ENCODE assay signal across 5 fruit fly cellular contexts in genomic region chrX:13345327-13345726, dm6.
TF ChIP-seq lines count a peak whose summit lies in the region.

No protein-coding gene starts in this region.

- TF ChIP-seq CTCF in whole organism, embryonic (GFP tag; optimal IDR thresholded peaks at IDR 0.05; lab: Kevin White, UChicago): no peak

TF ChIP-seq in whole organism, adult, 20 proteins besides CTCF, POLR2A, EP300 and RAD21 (continues in another document):
- no peak for TF ChIP-seq CG5204 (GFP tag; optimal IDR thresholded peaks at IDR 0.05; lab: Kevin White, UChicago)
- peak; percentile 4 for TF ChIP-seq tj (GFP tag; optimal IDR thresholded peaks at IDR 0.05; lab: Kevin White, UChicago)
- no peak for TF ChIP-seq cic (GFP tag; optimal IDR thresholded peaks at IDR 0.05; lab: Kevin White, UChicago)
- peak; percentile 25 for TF ChIP-seq CG7101 (tag; optimal IDR thresholded peaks at IDR 0.05; lab: Kevin White, UChicago)
- peak; percentile 44 for TF ChIP-seq CG12768 (GFP tag; optimal IDR thresholded peaks at IDR 0.05; lab: Kevin White, UChicago)
- no peak for TF ChIP-seq Crg-1 (GFP tag; optimal IDR thresholded peaks at IDR 0.05; lab: Kevin White, UChicago)
- TF ChIP-seq Mnt (GFP tag; optimal IDR thresholded peaks at IDR 0.05; lab: Kevin White, UChicago): no peak
- TF ChIP-seq cnc (optimal IDR thresholded peaks at IDR 0.05; lab: Kevin White, UChicago): no peak
- no peak for TF ChIP-seq toe (GFP tag; optimal IDR thresholded peaks at IDR 0.05; lab: Kevin White, UChicago)
- no peak for TF ChIP-seq ovo (GFP tag; optimal IDR thresholded peaks at IDR 0.05; lab: Kevin White, UChicago)
- TF ChIP-seq Hr96 (GFP tag; optimal IDR thresholded peaks at IDR 0.05; lab: Kevin White, UChicago): no peak
- no peak for TF ChIP-seq CG1620 (GFP tag; optimal IDR thresholded peaks at IDR 0.05; lab: Kevin White, UChicago)
- peak; percentile 17 for TF ChIP-seq CG11617 (GFP tag; optimal IDR thresholded peaks at IDR 0.05; lab: Kevin White, UChicago)
- TF ChIP-seq kay (GFP tag; lab: Kevin White, UChicago; ENCODE audit: borderline replicate concordance): no peak
- TF ChIP-seq CG7045 (GFP tag; optimal IDR thresholded peaks at IDR 0.05; lab: Kevin White, UChicago): peak; percentile 47
- peak; percentile 38 for TF ChIP-seq CG33017 (tag; optimal IDR thresholded peaks at IDR 0.05; lab: Kevin White, UChicago)
- TF ChIP-seq bab1 (GFP tag; optimal IDR thresholded peaks at IDR 0.05; lab: Kevin White, UChicago): no peak
- TF ChIP-seq Clk (GFP tag; optimal IDR thresholded peaks at IDR 0.05; lab: Kevin White, UChicago): no peak
- peak; percentile 20 for TF ChIP-seq CG14711 (tag; optimal IDR thresholded peaks at IDR 0.05; lab: Kevin White, UChicago)

TF ChIP-seq in whole organism, embryonic, 481 proteins besides CTCF, POLR2A, EP300 and RAD21 (continues in another document):
- no peak for TF ChIP-seq cas (GFP tag; IDR thresholded peaks at IDR 0.05; lab: Robert Waterston, UW)
- TF ChIP-seq mld (GFP tag; IDR thresholded peaks at IDR 0.05; lab: Robert Waterston, UW; ENCODE audit: partially characterized antibody): no peak
- no peak for TF ChIP-seq ATbp (GFP tag; optimal IDR thresholded peaks at IDR 0.05; lab: Kevin White, UChicago)
- no peak for TF ChIP-seq CG2199 (GFP tag; IDR thresholded peaks at IDR 0.05; lab: Robert Waterston, UW)
- no peak for TF ChIP-seq cg (GFP tag; optimal IDR thresholded peaks at IDR 0.05; lab: Kevin White, UChicago)
- TF ChIP-seq CG33213 (GFP tag; optimal IDR thresholded peaks at IDR 0.05; lab: Kevin White, UChicago): no peak
- TF ChIP-seq CG14860 (GFP tag; IDR thresholded peaks at IDR 0.05; lab: Robert Waterston, UW; ENCODE audit: partially characterized antibody): 0 out of 3 replicates have a peak, but pooled peaks have one; percentile 20
- no peak for TF ChIP-seq bsh (GFP tag; optimal IDR thresholded peaks at IDR 0.05; lab: Kevin White, UChicago)
- TF ChIP-seq Doc3 (GFP tag; IDR thresholded peaks at IDR 0.05; lab: Robert Waterston, UW; ENCODE audit: partially characterized antibody): no peak
- TF ChIP-seq C15 (GFP tag; IDR thresholded peaks at IDR 0.05; lab: Robert Waterston, UW): no peak
- peak; percentile 3 for TF ChIP-seq CG3281 (GFP tag; optimal IDR thresholded peaks at IDR 0.05; lab: Kevin White, UChicago)
- TF ChIP-seq pho (GFP tag; optimal IDR thresholded peaks at IDR 0.05; lab: Kevin White, UChicago): no peak
- no peak for TF ChIP-seq knrl (GFP tag; IDR thresholded peaks at IDR 0.05; lab: Robert Waterston, UW; ENCODE audit: partially characterized antibody)
- TF ChIP-seq CG2678 (tag; optimal IDR thresholded peaks at IDR 0.05; lab: Kevin White, UChicago): peak; percentile 25
- no peak for TF ChIP-seq pan (optimal IDR thresholded peaks at IDR 0.05; lab: Kevin White, UChicago)
- no peak for TF ChIP-seq pan (GFP tag; optimal IDR thresholded peaks at IDR 0.05 in 1 of 2, IDR thresholded peaks at IDR 0.05 in 1 of 2)
- TF ChIP-seq kni (GFP tag; optimal IDR thresholded peaks at IDR 0.05; lab: Kevin White, UChicago): no peak
- TF ChIP-seq CG7786 (GFP tag; optimal IDR thresholded peaks at IDR 0.05; lab: Kevin White, UChicago): no peak

TF ChIP-seq in whole organism, prepupa, 60 proteins besides CTCF, POLR2A, EP300 and RAD21 (continues in another document):
- TF ChIP-seq CG6276 (GFP tag; optimal IDR thresholded peaks at IDR 0.05; lab: Kevin White, UChicago): peak; percentile 41
- no peak for TF ChIP-seq salr (GFP tag; optimal IDR thresholded peaks at IDR 0.05; lab: Kevin White, UChicago)
- peak; percentile 28 for TF ChIP-seq OdsH (GFP tag; optimal IDR thresholded peaks at IDR 0.05; lab: Kevin White, UChicago)
- TF ChIP-seq acj6 (GFP tag; optimal IDR thresholded peaks at IDR 0.05; lab: Kevin White, UChicago): peak; percentile 37
- TF ChIP-seq CG7368 (GFP tag; optimal IDR thresholded peaks at IDR 0.05; lab: Kevin White, UChicago): no peak
- peak; percentile 20 for TF ChIP-seq CG10669 (GFP tag; optimal IDR thresholded peaks at IDR 0.05; lab: Kevin White, UChicago)
- peak; percentile 27 for TF ChIP-seq CG4318 (GFP tag; optimal IDR thresholded peaks at IDR 0.05; lab: Kevin White, UChicago)
- TF ChIP-seq CG3032 (tag; optimal IDR thresholded peaks at IDR 0.05; lab: Kevin White, UChicago): peak; percentile 61
- TF ChIP-seq Eip75B (GFP tag; optimal IDR thresholded peaks at IDR 0.05; lab: Kevin White, UChicago): no peak
- no peak for TF ChIP-seq Eip93F (GFP tag; optimal IDR thresholded peaks at IDR 0.05; lab: Kevin White, UChicago)
- no peak for TF ChIP-seq Blimp-1 (GFP tag; optimal IDR thresholded peaks at IDR 0.05; lab: Kevin White, UChicago)
- TF ChIP-seq CG3919 (GFP tag; optimal IDR thresholded peaks at IDR 0.05; lab: Kevin White, UChicago): no peak
- no peak for TF ChIP-seq cyc (GFP tag; optimal IDR thresholded peaks at IDR 0.05; lab: Kevin White, UChicago)
- TF ChIP-seq CG9139 (GFP tag; optimal IDR thresholded peaks at IDR 0.05; lab: Kevin White, UChicago): peak; percentile 15
- TF ChIP-seq CG32006 (GFP tag; optimal IDR thresholded peaks at IDR 0.05; lab: Kevin White, UChicago): peak; percentile 60
- no peak for TF ChIP-seq CG6854 (GFP tag; optimal IDR thresholded peaks at IDR 0.05; lab: Kevin White, UChicago)
- peak; percentile 55 for TF ChIP-seq dsx (GFP tag; optimal IDR thresholded peaks at IDR 0.05; lab: Kevin White, UChicago; ENCODE audit: poor library complexity, severe bottlenecking)
- TF ChIP-seq Sox14 (GFP tag; optimal IDR thresholded peaks at IDR 0.05; lab: Kevin White, UChicago): no peak
- TF ChIP-seq svp (GFP tag; lab: Kevin White, UChicago): no peak
- TF ChIP-seq lz (GFP tag; optimal IDR thresholded peaks at IDR 0.05; lab: Kevin White, UChicago): no peak

TF ChIP-seq in whole organism, pupa, 21 proteins besides CTCF, POLR2A, EP300 and RAD21:
- peak; percentile 61 for TF ChIP-seq CG14655 (GFP tag; optimal IDR thresholded peaks at IDR 0.05; lab: Kevin White, UChicago)
- TF ChIP-seq gl (tag; optimal IDR thresholded peaks at IDR 0.05; lab: Kevin White, UChicago): no peak
- TF ChIP-seq CG8159 (tag; optimal IDR thresholded peaks at IDR 0.05; lab: Kevin White, UChicago): peak; percentile 72
- TF ChIP-seq CG34367 (tag; optimal IDR thresholded peaks at IDR 0.05; lab: Kevin White, UChicago): peak; percentile 24
- TF ChIP-seq Pif1A (GFP tag; optimal IDR thresholded peaks at IDR 0.05; lab: Kevin White, UChicago): no peak
- TF ChIP-seq Pif1B (GFP tag; optimal IDR thresholded peaks at IDR 0.05; lab: Kevin White, UChicago): no peak
- TF ChIP-seq CG15710 (tag; optimal IDR thresholded peaks at IDR 0.05; lab: Kevin White, UChicago): peak; percentile 62
- no peak for TF ChIP-seq D1 (tag; optimal IDR thresholded peaks at IDR 0.05; lab: Kevin White, UChicago)
- TF ChIP-seq CG32121 (GFP tag; IDR thresholded peaks at IDR 0.05; lab: Robert Waterston, UW): 0 out of 2 replicates have a peak, but pooled peaks have one; percentile 23
- no peak for TF ChIP-seq Snoo (tag; optimal IDR thresholded peaks at IDR 0.05; lab: Kevin White, UChicago)
- no peak for TF ChIP-seq CG13204 (GFP tag; optimal IDR thresholded peaks at IDR 0.05; lab: Kevin White, UChicago)
- peak; percentile 62 for TF ChIP-seq CG17806 (tag; optimal IDR thresholded peaks at IDR 0.05; lab: Kevin White, UChicago)
- peak; percentile 13 for TF ChIP-seq CG8301 (tag; optimal IDR thresholded peaks at IDR 0.05; lab: Kevin White, UChicago)
- no peak for TF ChIP-seq EcR (GFP tag; optimal IDR thresholded peaks at IDR 0.05; lab: Kevin White, UChicago)
- no peak for TF ChIP-seq rn (GFP tag; IDR thresholded peaks at IDR 0.05; lab: Robert Waterston, UW)
- TF ChIP-seq CG12605 (GFP tag; IDR thresholded peaks at IDR 0.05; lab: Robert Waterston, UW): no peak
- TF ChIP-seq fd96Ca (GFP tag; IDR thresholded peaks at IDR 0.05; lab: Robert Waterston, UW): no peak
- no peak for TF ChIP-seq CG10348 (GFP tag; IDR thresholded peaks at IDR 0.05; lab: Robert Waterston, UW)
- TF ChIP-seq Ets98B (GFP tag; IDR thresholded peaks at IDR 0.05; lab: Robert Waterston, UW): no peak
- peak; percentile 63 for TF ChIP-seq CG9948 (tag; optimal IDR thresholded peaks at IDR 0.05; lab: Kevin White, UChicago)
- no peak for TF ChIP-seq CG4496 (GFP tag; IDR thresholded peaks at IDR 0.05; lab: Robert Waterston, UW)

TF ChIP-seq in whole organism, wandering third instar larva, 38 proteins besides CTCF, POLR2A, EP300 and RAD21:
- TF ChIP-seq foxo (GFP tag; optimal IDR thresholded peaks at IDR 0.05; lab: Kevin White, UChicago) (peak in 1 of 2 experiments; percentile 13), HLH106 (tag; optimal IDR thresholded peaks at IDR 0.05; lab: Kevin White, UChicago) (peak; percentile 43), tai (GFP tag; optimal IDR thresholded peaks at IDR 0.05; lab: Kevin White, UChicago) (no peak), br (GFP tag; optimal IDR thresholded peaks at IDR 0.05; lab: Kevin White, UChicago) (no peak), Sp1 (GFP tag; optimal IDR thresholded peaks at IDR 0.05; lab: Kevin White, UChicago) (peak; percentile 26), OdsH (GFP tag; optimal IDR thresholded peaks at IDR 0.05; lab: Kevin White, UChicago) (no peak), dl (GFP tag; optimal IDR thresholded peaks at IDR 0.05; lab: Kevin White, UChicago; ENCODE audit: insufficient read depth in 1 of 2, partially characterized antibody in 2 of 2) (no peak), Jra (GFP tag; optimal IDR thresholded peaks at IDR 0.05; lab: Kevin White, UChicago) (no peak), Hnf4 (GFP tag; optimal IDR thresholded peaks at IDR 0.05; lab: Kevin White, UChicago) (no peak), Myc (optimal IDR thresholded peaks at IDR 0.05; lab: Kevin White, UChicago) (no peak), GATAd (GFP tag; optimal IDR thresholded peaks at IDR 0.05; lab: Kevin White, UChicago) (no peak), Dfd (GFP tag; optimal IDR thresholded peaks at IDR 0.05; lab: Kevin White, UChicago) (no peak), Hr83 (GFP tag; optimal IDR thresholded peaks at IDR 0.05; lab: Kevin White, UChicago; ENCODE audit: poor library complexity, severe bottlenecking) (no peak), brk (GFP tag; optimal IDR thresholded peaks at IDR 0.05; lab: Kevin White, UChicago) (no peak), psq (GFP tag; optimal IDR thresholded peaks at IDR 0.05; lab: Kevin White, UChicago) (no peak), CrebA (GFP tag; optimal IDR thresholded peaks at IDR 0.05; lab: Kevin White, UChicago; ENCODE audit: borderline replicate concordance) (no peak), fru (GFP tag; optimal IDR thresholded peaks at IDR 0.05; lab: Kevin White, UChicago) (no peak), CG32264 (GFP tag; optimal IDR thresholded peaks at IDR 0.05; lab: Kevin White, UChicago) (no peak), Dif (GFP tag; optimal IDR thresholded peaks at IDR 0.05; lab: Kevin White, UChicago; ENCODE audit: partially characterized antibody) (no peak), Abd-B (GFP tag; optimal IDR thresholded peaks at IDR 0.05; lab: Kevin White, UChicago) (no peak), woc (GFP tag; optimal IDR thresholded peaks at IDR 0.05; lab: Kevin White, UChicago) (no peak), sage (GFP tag; optimal IDR thresholded peaks at IDR 0.05; lab: Kevin White, UChicago) (no peak), dsf (GFP tag; optimal IDR thresholded peaks at IDR 0.05; lab: Kevin White, UChicago; ENCODE audit: borderline replicate concordance) (no peak), Mio (GFP tag; optimal IDR thresholded peaks at IDR 0.05; lab: Kevin White, UChicago) (no peak)
